Fruit fly (Drosophila melanogaster): ENCODE data around the gene MED11.

Gene MED11

dm6 chr3L:18789203-18790018 lies 43.8 kb downstream of the MED11 start (continued):
- TF ChIP-seq E2f2 (GFP tag; IDR thresholded peaks at IDR 0.05): 0 out of 2 replicates have a peak, but pooled peaks have one; percentile 27
- TF ChIP-seq CG4617 (GFP tag; optimal IDR thresholded peaks at IDR 0.05; ENCODE audit: borderline replicate concordance): no peak
- peak; percentile 63 for TF ChIP-seq CG6683 (GFP tag; optimal IDR thresholded peaks at IDR 0.05)
- peak; percentile 0 for TF ChIP-seq CG4424 (GFP tag; optimal IDR thresholded peaks at IDR 0.05)
- TF ChIP-seq gt (GFP tag; IDR thresholded peaks at IDR 0.05): no peak
- TF ChIP-seq CG7271 (tag; optimal IDR thresholded peaks at IDR 0.05): no peak
- TF ChIP-seq CG30020 (tag; optimal IDR thresholded peaks at IDR 0.05): no peak
- peak; percentile 54 for TF ChIP-seq CG8281 (tag; optimal IDR thresholded peaks at IDR 0.05)
- no peak for TF ChIP-seq nom (GFP tag; optimal IDR thresholded peaks at IDR 0.05)
- no peak for TF ChIP-seq CG13775 (GFP tag; optimal IDR thresholded peaks at IDR 0.05)
- peak; percentile 27 for TF ChIP-seq CG4707 (GFP tag; optimal IDR thresholded peaks at IDR 0.05)
- TF ChIP-seq mam (GFP tag; optimal IDR thresholded peaks at IDR 0.05): peak; percentile 3
- TF ChIP-seq CG7372 (GFP tag; IDR thresholded peaks at IDR 0.05): no peak
- 0 out of 2 replicates have a peak, but pooled peaks have one; percentile 6 for TF ChIP-seq CG31224 (GFP tag; IDR thresholded peaks at IDR 0.05)
- TF ChIP-seq Abd-B (GFP tag; optimal IDR thresholded peaks at IDR 0.05): no peak
- TF ChIP-seq CG11560 (tag; IDR thresholded peaks at IDR 0.05): no peak
- peak; percentile 43 for TF ChIP-seq CG15601 (tag; optimal IDR thresholded peaks at IDR 0.05)
- no peak for TF ChIP-seq luna (GFP tag; optimal IDR thresholded peaks at IDR 0.05)
- TF ChIP-seq ind (GFP tag; optimal IDR thresholded peaks at IDR 0.05): no peak
- TF ChIP-seq CG2202 (tag; optimal IDR thresholded peaks at IDR 0.05): no peak
- no peak for TF ChIP-seq dmrt11E (tag; optimal IDR thresholded peaks at IDR 0.05)
- TF ChIP-seq D (optimal IDR thresholded peaks at IDR 0.05): no peak
- TF ChIP-seq D (GFP tag; optimal IDR thresholded peaks at IDR 0.05): peak; percentile 19
- no peak for TF ChIP-seq ssp (GFP tag; IDR thresholded peaks at IDR 0.05)
- peak; percentile 33; the same call in 1 of the 2 replicates for TF ChIP-seq Oaz (GFP tag; IDR thresholded peaks at IDR 0.05)
- no peak for TF ChIP-seq tio (GFP tag; optimal IDR thresholded peaks at IDR 0.05)
- TF ChIP-seq HLH3B (GFP tag; IDR thresholded peaks at IDR 0.05): peak; percentile 51; the same call in 1 of the 2 replicates
- TF ChIP-seq Scr (GFP tag; IDR thresholded peaks at IDR 0.05; ENCODE audit: partially characterized antibody): no peak
- TF ChIP-seq CG10543 (GFP tag; optimal IDR thresholded peaks at IDR 0.05): peak; percentile 92
- TF ChIP-seq stc (GFP tag; IDR thresholded peaks at IDR 0.05): peak; percentile 61; the same call in 1 of the 2 replicates
- no peak for TF ChIP-seq CG6654 (GFP tag; optimal IDR thresholded peaks at IDR 0.05)
- TF ChIP-seq Awh (GFP tag; IDR thresholded peaks at IDR 0.05): peak; percentile 76; the same call in 1 of the 2 replicates
- TF ChIP-seq Atf3 (GFP tag; optimal IDR thresholded peaks at IDR 0.05): peak; percentile 36
- peak; percentile 68 for TF ChIP-seq oc (tag; optimal IDR thresholded peaks at IDR 0.05)
- TF ChIP-seq gsb (GFP tag; IDR thresholded peaks at IDR 0.05): peak; percentile 50; the same call in 1 of the 2 replicates
- TF ChIP-seq Ravus (GFP tag; IDR thresholded peaks at IDR 0.05): no peak
- no peak for TF ChIP-seq pnt (GFP tag; optimal IDR thresholded peaks at IDR 0.05)
- TF ChIP-seq ewg (GFP tag; optimal IDR thresholded peaks at IDR 0.05): peak; percentile 50
- TF ChIP-seq CG18011 (GFP tag; optimal IDR thresholded peaks at IDR 0.05): no peak
- TF ChIP-seq CG13123 (GFP tag; optimal IDR thresholded peaks at IDR 0.05): peak; percentile 19
- no peak for TF ChIP-seq CG2712 (tag; optimal IDR thresholded peaks at IDR 0.05)
- no peak for TF ChIP-seq az2 (GFP tag; optimal IDR thresholded peaks at IDR 0.05)
- no peak for TF ChIP-seq mld (GFP tag; IDR thresholded peaks at IDR 0.05; ENCODE audit: partially characterized antibody)
- peak; percentile 33; the same call in 1 of the 2 replicates for TF ChIP-seq NFAT (GFP tag; IDR thresholded peaks at IDR 0.05)
- peak; percentile 59 for TF ChIP-seq CG15514 (GFP tag; optimal IDR thresholded peaks at IDR 0.05)
- peak; percentile 22 for TF ChIP-seq CG30403 (GFP tag; optimal IDR thresholded peaks at IDR 0.05)
- no peak for TF ChIP-seq hth (optimal IDR thresholded peaks at IDR 0.05)
- peak; percentile 77 for TF ChIP-seq CG13894 (tag; optimal IDR thresholded peaks at IDR 0.05)
- TF ChIP-seq Med (GFP tag): peak; percentile 90
